ENCODE assay signal across 2 worm cellular contexts in genomic region chrX:9837989-9838541, ce11.
TF ChIP-seq lines count a peak whose summit lies in the region.

TSS of gene ipla-2 (minus strand) at chrX:9838039.

TF ChIP-seq in whole organism, L2 larva, 48 proteins besides CTCF, POLR2A, EP300 and RAD21 (continued from another document):
- TF ChIP-seq elt-3 (tag; optimal IDR thresholded peaks at IDR 0.05; lab: Kevin White, UChicago) (no peak), aly-2 (tag; optimal IDR thresholded peaks at IDR 0.05; lab: Kevin White, UChicago) (no peak), unc-39 (tag; optimal IDR thresholded peaks at IDR 0.05; lab: Kevin White, UChicago) (no peak), fos-1 (tag; optimal IDR thresholded peaks at IDR 0.05; lab: Kevin White, UChicago) (peak; percentile 84), peb-1 (tag; optimal IDR thresholded peaks at IDR 0.05; lab: Kevin White, UChicago) (no peak), lin-39 (tag; optimal IDR thresholded peaks at IDR 0.05; lab: Kevin White, UChicago) (no peak), nhr-25 (tag; optimal IDR thresholded peaks at IDR 0.05; lab: Kevin White, UChicago) (peak; percentile 58), C34F6.9 (tag; optimal IDR thresholded peaks at IDR 0.05; lab: Kevin White, UChicago) (peak; percentile 93), ztf-1 (GFP tag; conservative IDR thresholded peaks at IDR 0.05; lab: Robert Waterston, UW) (no peak), lsy-2 (tag; optimal IDR thresholded peaks at IDR 0.05; lab: Kevin White, UChicago) (peak; percentile 24 to 79), sma-9 (GFP tag; optimal IDR thresholded peaks at IDR 0.05; lab: Kevin White, UChicago) (peak; percentile 59), sma-9 (tag; optimal IDR thresholded peaks at IDR 0.05; lab: Kevin White, UChicago) (no peak), sem-4 (tag; optimal IDR thresholded peaks at IDR 0.05; lab: Kevin White, UChicago) (peak; percentile 74), sma-3 (GFP tag; optimal IDR thresholded peaks at IDR 0.05; lab: Kevin White, UChicago) (peak; percentile 4)

TF ChIP-seq in whole organism, L4 larva, 104 proteins besides CTCF, POLR2A, EP300 and RAD21 (continued from another document):
- TF ChIP-seq saeg-2 (GFP tag; IDR thresholded peaks at IDR 0.05; lab: Robert Waterston, UW) (no peak), D1046.2 (GFP tag; IDR thresholded peaks at IDR 0.05; lab: Robert Waterston, UW) (no peak), set-16 (GFP tag; IDR thresholded peaks at IDR 0.05; lab: Robert Waterston, UW) (no peak), aly-2 (tag; optimal IDR thresholded peaks at IDR 0.05; lab: Kevin White, UChicago) (no peak), lin-39 (tag; optimal IDR thresholded peaks at IDR 0.05; lab: Kevin White, UChicago) (no peak), F49E8.2 (tag; optimal IDR thresholded peaks at IDR 0.05; lab: Kevin White, UChicago; ENCODE audit: borderline replicate concordance) (no peak), zip-11 (GFP tag; IDR thresholded peaks at IDR 0.05; lab: Robert Waterston, UW) (no peak), nhr-76 (tag; optimal IDR thresholded peaks at IDR 0.05; lab: Kevin White, UChicago) (no peak), F37D6.2 (tag; optimal IDR thresholded peaks at IDR 0.05; lab: Kevin White, UChicago) (peak; percentile 23), cey-2 (tag; optimal IDR thresholded peaks at IDR 0.05; lab: Kevin White, UChicago; ENCODE audit: borderline replicate concordance, insufficient read depth) (no peak), daf-12 (tag; optimal IDR thresholded peaks at IDR 0.05; lab: Kevin White, UChicago) (no peak), madf-5 (GFP tag; IDR thresholded peaks at IDR 0.05; lab: Robert Waterston, UW) (no peak), php-3 (GFP tag; IDR thresholded peaks at IDR 0.05; lab: Robert Waterston, UW) (no peak), dmd-6 (GFP tag; IDR thresholded peaks at IDR 0.05; lab: Robert Waterston, UW) (peak; percentile 57), snpc-4 (tag; optimal IDR thresholded peaks at IDR 0.05; lab: Kevin White, UChicago) (no peak), mxl-3 (GFP tag; optimal IDR thresholded peaks at IDR 0.05; lab: Kevin White, UChicago) (peak; percentile 95), nhr-10 (tag; optimal IDR thresholded peaks at IDR 0.05; lab: Kevin White, UChicago) (no peak), egl-43 (GFP tag; IDR thresholded peaks at IDR 0.05; lab: Robert Waterston, UW) (no peak), lsy-2 (tag; optimal IDR thresholded peaks at IDR 0.05; lab: Kevin White, UChicago) (peak; percentile 23 to 78), Y105C5A.15 (GFP tag; IDR thresholded peaks at IDR 0.05; lab: Robert Waterston, UW) (no peak), dmd-9 (GFP tag; IDR thresholded peaks at IDR 0.05; lab: Robert Waterston, UW) (no peak), lin-15B (tag; optimal IDR thresholded peaks at IDR 0.05; lab: Kevin White, UChicago) (no peak), dpl-1 (GFP tag; optimal IDR thresholded peaks at IDR 0.05; lab: Kevin White, UChicago) (peak; percentile 45), ceh-44 (GFP tag; IDR thresholded peaks at IDR 0.05; lab: Robert Waterston, UW) (no peak), tra-1 (GFP tag; IDR thresholded peaks at IDR 0.05; lab: Robert Waterston, UW) (no peak; the same call in 1 of the 2 replicates), unc-130 (GFP tag; optimal IDR thresholded peaks at IDR 0.05; lab: Kevin White, UChicago) (no peak), nhr-25 (tag; optimal IDR thresholded peaks at IDR 0.05; lab: Kevin White, UChicago; ENCODE audit: borderline replicate concordance, insufficient read depth) (no peak), madf-9 (GFP tag; conservative IDR thresholded peaks at IDR 0.05; lab: Robert Waterston, UW) (0 out of 2 replicates have a peak, but pooled peaks have one; percentile 38), dmd-8 (GFP tag; IDR thresholded peaks at IDR 0.05; lab: Robert Waterston, UW) (no peak), lin-1 (GFP tag; IDR thresholded peaks at IDR 0.05; lab: Robert Waterston, UW) (no peak), ctbp-1 (GFP tag; IDR thresholded peaks at IDR 0.05; lab: Robert Waterston, UW) (peak; percentile 27; the same call in 1 of the 2 replicates), nhr-77 (tag; optimal IDR thresholded peaks at IDR 0.05; lab: Kevin White, UChicago) (peak; percentile 34), nhr-11 (tag; optimal IDR thresholded peaks at IDR 0.05; lab: Kevin White, UChicago) (peak; percentile 83), mes-2 (tag; optimal IDR thresholded peaks at IDR 0.05; lab: Kevin White, UChicago; ENCODE audit: poor library complexity, severe bottlenecking) (peak; percentile 75), aha-1 (tag; lab: Kevin White, UChicago) (peak; percentile 97), arid-1 (GFP tag; conservative IDR thresholded peaks at IDR 0.05; lab: Robert Waterston, UW) (no peak), egl-27 (tag; optimal IDR thresholded peaks at IDR 0.05; lab: Kevin White, UChicago) (no peak), ZK546.5 (tag; optimal IDR thresholded peaks at IDR 0.05; lab: Kevin White, UChicago) (no peak), gei-8 (GFP tag; optimal IDR thresholded peaks at IDR 0.05; lab: Kevin White, UChicago) (no peak), spr-3 (GFP tag; optimal IDR thresholded peaks at IDR 0.05; lab: Kevin White, UChicago) (no peak), F10B5.3 (tag; optimal IDR thresholded peaks at IDR 0.05; lab: Kevin White, UChicago) (no peak), ceh-82 (tag; optimal IDR thresholded peaks at IDR 0.05; lab: Kevin White, UChicago) (no peak), zfp-3 (GFP tag; conservative IDR thresholded peaks at IDR 0.05; lab: Robert Waterston, UW) (no peak), ceh-62 (tag; optimal IDR thresholded peaks at IDR 0.05; lab: Kevin White, UChicago) (no peak), lim-7 (GFP tag; IDR thresholded peaks at IDR 0.05; lab: Robert Waterston, UW) (no peak), fkh-10 (GFP tag; optimal IDR thresholded peaks at IDR 0.05; lab: Kevin White, UChicago) (peak; percentile 85), ztf-7 (tag; optimal IDR thresholded peaks at IDR 0.05; lab: Kevin White, UChicago) (peak; percentile 32), rbr-2 (tag; optimal IDR thresholded peaks at IDR 0.05; lab: Kevin White, UChicago) (peak; percentile 48), nhr-41 (GFP tag; IDR thresholded peaks at IDR 0.05; lab: Robert Waterston, UW) (no peak), hmg-1.1 (GFP tag; IDR thresholded peaks at IDR 0.05; lab: Robert Waterston, UW) (peak; percentile 64), tag-97 (GFP tag; IDR thresholded peaks at IDR 0.05; lab: Robert Waterston, UW) (no peak), duxl-1 (tag; optimal IDR thresholded peaks at IDR 0.05; lab: Kevin White, UChicago; ENCODE audit: poor library complexity) (no peak), mdt-29 (GFP tag; IDR thresholded peaks at IDR 0.05; lab: Robert Waterston, UW) (no peak), mxl-2 (GFP tag; conservative IDR thresholded peaks at IDR 0.05; lab: Robert Waterston, UW) (no peak), dve-1 (tag; optimal IDR thresholded peaks at IDR 0.05; lab: Kevin White, UChicago; ENCODE audit: insufficient read depth) (peak; percentile 72), nhr-28 (tag; optimal IDR thresholded peaks at IDR 0.05; lab: Kevin White, UChicago) (peak; percentile 46), ztf-11 (tag; optimal IDR thresholded peaks at IDR 0.05; lab: Kevin White, UChicago) (no peak), T20F7.1 (GFP tag; optimal IDR thresholded peaks at IDR 0.05; lab: Kevin White, UChicago) (peak; percentile 17), hif-1 (tag; optimal IDR thresholded peaks at IDR 0.05; lab: Kevin White, UChicago) (peak in 1 of 2 experiments; percentile 61), lin-13 (GFP tag; optimal IDR thresholded peaks at IDR 0.05; lab: Kevin White, UChicago) (no peak), Y75B8A.6 (GFP tag; IDR thresholded peaks at IDR 0.05; lab: Robert Waterston, UW) (no peak), zag-1 (tag; optimal IDR thresholded peaks at IDR 0.05; lab: Kevin White, UChicago) (no peak), T26A8.4 (GFP tag; IDR thresholded peaks at IDR 0.05; lab: Robert Waterston, UW) (no peak), nhr-42 (GFP tag; IDR thresholded peaks at IDR 0.05; lab: Robert Waterston, UW) (no peak), ceh-32 (tag; optimal IDR thresholded peaks at IDR 0.05; lab: Kevin White, UChicago; ENCODE audit: poor library complexity) (no peak), lin-38 (GFP tag; IDR thresholded peaks at IDR 0.05; lab: Robert Waterston, UW) (peak; percentile 86), nhr-6 (tag; optimal IDR thresholded peaks at IDR 0.05; lab: Kevin White, UChicago) (peak; percentile 67), nhr-102 (tag; optimal IDR thresholded peaks at IDR 0.05; lab: Kevin White, UChicago) (no peak), jun-1 (tag; optimal IDR thresholded peaks at IDR 0.05; lab: Kevin White, UChicago) (no peak)
TF ChIP-seq in whole organism, L4 larva: peak in this region for 27.
